Worm (Caenorhabditis elegans): Measurements from ENCODE around the gene srh-192.
"Not testable (repeated sequence)": the region's sequence is repeated elsewhere in the genome, so short reads cannot be mapped to it uniquely, and the experiment has no call there.

Gene srh-192

DNA sequence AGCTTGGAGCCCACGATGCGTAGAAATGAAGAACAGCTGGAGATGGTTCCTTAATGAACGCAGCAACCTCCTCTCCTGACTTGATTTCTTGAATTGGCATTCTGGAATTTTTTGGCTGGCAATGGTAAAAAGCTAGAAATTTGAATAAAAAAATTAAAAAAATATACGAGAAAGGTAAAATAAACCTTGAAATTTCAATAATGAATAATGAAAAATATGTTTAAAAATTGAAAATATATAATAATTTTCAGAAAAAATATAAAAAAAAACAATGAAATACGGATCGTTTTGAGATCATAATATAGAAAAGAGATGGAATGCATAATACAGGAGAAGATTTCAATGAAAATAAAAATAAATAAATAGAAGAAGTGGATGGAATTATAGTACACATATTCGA lies 26.3 kb upstream of the srh-192 start, which contains the start of gene glrx-3:
Gene glrx-3 (minus strand): TSS at position 101 of the 400 bp plus-strand sequence.
- no peak for TF ChIP-seq cog-1 (tag; optimal IDR thresholded peaks at IDR 0.05)

DNA sequence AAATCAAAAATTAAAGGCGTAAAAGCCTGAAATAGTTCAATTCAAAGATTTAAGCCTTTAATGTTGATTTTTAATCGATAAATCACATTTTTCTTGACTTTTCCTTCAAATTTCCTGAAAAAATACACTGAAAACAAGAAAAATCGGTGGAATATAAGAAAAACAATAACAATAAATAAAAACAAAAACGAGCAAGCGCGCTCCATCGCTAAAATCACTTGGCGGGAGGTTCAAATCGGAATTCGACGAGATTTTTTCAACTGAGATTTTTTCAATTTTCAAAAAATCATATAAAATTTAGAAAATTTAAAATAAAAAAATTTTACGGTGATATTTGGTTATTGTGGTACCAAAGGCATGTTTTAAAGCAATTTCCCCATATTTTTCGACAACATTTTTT lies 24.5 kb upstream of the srh-192 start:
- TF ChIP-seq med-1 (GFP tag; optimal IDR thresholded peaks at IDR 0.05; ENCODE audit: insufficient read depth), result no peak
- no peak for TF ChIP-seq tab-1 (GFP tag; IDR thresholded peaks at IDR 0.05)
- no peak for TF ChIP-seq klf-2 (GFP tag; conservative IDR thresholded peaks at IDR 0.05)
- no peak for TF ChIP-seq ztf-23 (GFP tag; IDR thresholded peaks at IDR 0.05)
- no peak for TF ChIP-seq T22C8.4 (GFP tag; IDR thresholded peaks at IDR 0.05)
- TF ChIP-seq flt-1 (GFP tag; IDR thresholded peaks at IDR 0.05), result no peak
- TF ChIP-seq ref-1 (GFP tag; conservative IDR thresholded peaks at IDR 0.05), result no peak
- TF ChIP-seq cog-1 (tag; optimal IDR thresholded peaks at IDR 0.05), result no peak
- no peak for TF ChIP-seq ztf-29 (GFP tag; IDR thresholded peaks at IDR 0.05)

- TF ChIP-seq flt-1 (GFP tag; IDR thresholded peaks at IDR 0.05); ref-1 (GFP tag; conservative IDR thresholded peaks at IDR 0.05); ztf-29 (GFP tag; IDR thresholded peaks at IDR 0.05): not testable (repeated sequence)
Observed at ce11 chrV:4336462-4336861, 21.5 kb upstream of the srh-192 start, which contains the start of gene irld-1. Gene irld-1 (plus strand): TSS chrV:4336762.

DNA sequence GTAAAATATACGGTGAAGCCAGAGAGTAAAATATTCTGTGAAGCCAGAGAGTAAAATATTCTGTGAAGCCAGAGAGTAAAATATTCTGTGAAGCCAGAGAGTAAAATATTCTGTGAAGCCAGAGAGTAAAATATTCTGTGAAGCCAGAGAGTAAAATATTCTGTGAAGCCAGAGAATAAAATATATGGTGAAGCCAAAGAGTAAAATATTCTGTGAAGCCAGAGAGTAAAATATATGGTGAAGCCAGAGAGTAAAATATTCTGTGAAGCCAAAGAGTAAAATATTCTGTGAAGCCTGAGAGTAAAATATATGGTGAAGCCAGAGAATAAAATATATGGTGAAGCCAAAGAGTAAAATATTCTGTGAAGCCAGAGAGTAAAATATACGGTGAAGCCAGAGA lies 20.8 kb upstream of the srh-192 start:
- 0 out of 2 replicates have a peak, but pooled peaks have one; percentile 18 for TF ChIP-seq T22C8.4 (GFP tag; IDR thresholded peaks at IDR 0.05)
- 0 out of 2 replicates have a peak, but pooled peaks have one; percentile 42 for TF ChIP-seq flt-1 (GFP tag; IDR thresholded peaks at IDR 0.05)

DNA sequence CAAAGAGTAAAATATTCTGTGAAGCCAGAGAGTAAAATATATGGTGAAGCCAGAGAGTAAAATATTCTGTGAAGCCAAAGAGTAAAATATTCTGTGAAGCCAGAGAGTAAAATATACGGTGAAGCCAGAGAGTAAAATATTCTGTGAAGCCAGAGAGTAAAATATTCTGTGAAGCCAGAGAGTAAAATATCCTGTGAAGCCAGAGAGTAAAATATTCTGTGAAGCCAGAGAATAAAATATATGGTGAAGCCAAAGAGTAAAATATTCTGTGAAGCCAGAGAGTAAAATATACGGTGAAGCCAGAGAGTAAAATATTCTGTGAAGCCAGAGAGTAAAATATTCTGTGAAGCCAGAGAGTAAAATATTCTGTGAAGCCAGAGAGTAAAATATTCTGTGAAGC lies 18.6 kb upstream of the srh-192 start:
- peak; percentile 61; the same call in 1 of the 2 replicates for TF ChIP-seq flt-1 (GFP tag; IDR thresholded peaks at IDR 0.05)

DNA sequence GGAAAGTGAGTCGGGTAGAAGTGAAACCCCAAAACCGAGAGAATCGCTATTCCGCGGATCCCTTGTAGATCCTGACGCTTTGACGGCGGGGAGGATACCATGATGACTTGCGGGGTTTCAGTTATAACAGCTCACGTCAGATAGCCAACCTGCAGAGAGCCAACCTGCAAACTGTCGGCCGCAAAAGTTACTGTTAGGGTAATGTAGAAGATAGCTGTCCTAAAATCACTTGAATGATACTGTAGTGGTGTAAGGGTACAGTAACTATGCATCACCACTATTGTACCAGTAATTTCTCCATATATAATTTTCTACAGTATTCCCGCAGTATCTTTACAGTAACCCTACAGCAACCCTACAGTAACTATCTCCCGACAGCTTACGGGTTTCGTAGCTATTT lies 17.5 kb upstream of the srh-192 start, which contains the start of gene oac-12:
Gene oac-12 (minus strand): TSS at position 101 of the 400 bp plus-strand sequence.
- TF ChIP-seq cog-1 (tag; optimal IDR thresholded peaks at IDR 0.05) (no peak), flt-1 (GFP tag; IDR thresholded peaks at IDR 0.05) (no peak), klf-2 (GFP tag; conservative IDR thresholded peaks at IDR 0.05) (no peak), ref-1 (GFP tag; conservative IDR thresholded peaks at IDR 0.05) (no peak), ztf-29 (GFP tag; IDR thresholded peaks at IDR 0.05) (no peak), med-1 (GFP tag; optimal IDR thresholded peaks at IDR 0.05; ENCODE audit: insufficient read depth) (no peak), tab-1 (GFP tag; IDR thresholded peaks at IDR 0.05) (no peak), ztf-23 (GFP tag; IDR thresholded peaks at IDR 0.05) (no peak), T22C8.4 (GFP tag; IDR thresholded peaks at IDR 0.05) (no peak)

ce11 chrV:4330820-4331219 lies 15.9 kb upstream of the srh-192 start:
- TF ChIP-seq med-1 (GFP tag; optimal IDR thresholded peaks at IDR 0.05; ENCODE audit: insufficient read depth) (no peak), flt-1 (GFP tag; IDR thresholded peaks at IDR 0.05) (no peak), klf-2 (GFP tag; conservative IDR thresholded peaks at IDR 0.05) (no peak), tab-1 (GFP tag; IDR thresholded peaks at IDR 0.05) (no peak), cog-1 (tag; optimal IDR thresholded peaks at IDR 0.05) (no peak), ztf-23 (GFP tag; IDR thresholded peaks at IDR 0.05) (no peak), ref-1 (GFP tag; conservative IDR thresholded peaks at IDR 0.05) (no peak), T22C8.4 (GFP tag; IDR thresholded peaks at IDR 0.05) (no peak), ztf-29 (GFP tag; IDR thresholded peaks at IDR 0.05) (no peak)

ce11 chrV:4326841-4327240 lies 11.9 kb upstream of the srh-192 start, which contains the start of gene D2063.1:
Gene D2063.1 (plus strand): TSS chrV:4327121.
- TF ChIP-seq cog-1 (tag; optimal IDR thresholded peaks at IDR 0.05), result no peak
- no peak for TF ChIP-seq flt-1 (GFP tag; IDR thresholded peaks at IDR 0.05)
- no peak for TF ChIP-seq klf-2 (GFP tag; conservative IDR thresholded peaks at IDR 0.05)
- no peak for TF ChIP-seq med-1 (GFP tag; optimal IDR thresholded peaks at IDR 0.05; ENCODE audit: insufficient read depth)
- TF ChIP-seq ztf-29 (GFP tag; IDR thresholded peaks at IDR 0.05), result no peak
- no peak for TF ChIP-seq tab-1 (GFP tag; IDR thresholded peaks at IDR 0.05)
- no peak for TF ChIP-seq ztf-23 (GFP tag; IDR thresholded peaks at IDR 0.05)
- no peak for TF ChIP-seq ref-1 (GFP tag; conservative IDR thresholded peaks at IDR 0.05)
- no peak for TF ChIP-seq T22C8.4 (GFP tag; IDR thresholded peaks at IDR 0.05)

DNA sequence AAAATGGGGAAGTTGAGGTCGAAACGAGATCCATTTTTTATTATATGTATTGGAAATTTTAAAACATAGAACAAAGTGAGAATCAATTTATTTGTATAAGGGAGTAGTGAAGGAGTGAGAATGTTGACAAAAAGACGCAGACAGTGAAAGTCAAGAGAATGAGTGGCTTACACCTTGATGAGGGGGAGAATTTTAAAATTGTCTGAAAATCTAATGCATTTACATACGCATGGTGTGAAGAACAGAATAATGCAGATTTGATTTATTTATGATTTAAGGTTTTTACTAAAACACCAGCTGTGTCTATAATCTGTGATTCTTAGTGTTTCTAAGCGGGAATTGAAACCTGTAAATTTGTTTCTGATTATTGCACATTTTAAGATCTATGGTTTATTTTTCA lies 10.5 kb upstream of the srh-192 start, which contains the start of gene nhr-125:
Gene nhr-125 (minus strand): TSS at position 101 of the 400 bp plus-strand sequence.
- TF ChIP-seq T22C8.4 (GFP tag; IDR thresholded peaks at IDR 0.05) (no peak), ztf-23 (GFP tag; IDR thresholded peaks at IDR 0.05) (no peak), klf-2 (GFP tag; conservative IDR thresholded peaks at IDR 0.05) (no peak), ref-1 (GFP tag; conservative IDR thresholded peaks at IDR 0.05) (no peak), cog-1 (tag; optimal IDR thresholded peaks at IDR 0.05) (no peak), ztf-29 (GFP tag; IDR thresholded peaks at IDR 0.05) (no peak), med-1 (GFP tag; optimal IDR thresholded peaks at IDR 0.05; ENCODE audit: insufficient read depth) (no peak), tab-1 (GFP tag; IDR thresholded peaks at IDR 0.05) (no peak), flt-1 (GFP tag; IDR thresholded peaks at IDR 0.05) (no peak)

DNA sequence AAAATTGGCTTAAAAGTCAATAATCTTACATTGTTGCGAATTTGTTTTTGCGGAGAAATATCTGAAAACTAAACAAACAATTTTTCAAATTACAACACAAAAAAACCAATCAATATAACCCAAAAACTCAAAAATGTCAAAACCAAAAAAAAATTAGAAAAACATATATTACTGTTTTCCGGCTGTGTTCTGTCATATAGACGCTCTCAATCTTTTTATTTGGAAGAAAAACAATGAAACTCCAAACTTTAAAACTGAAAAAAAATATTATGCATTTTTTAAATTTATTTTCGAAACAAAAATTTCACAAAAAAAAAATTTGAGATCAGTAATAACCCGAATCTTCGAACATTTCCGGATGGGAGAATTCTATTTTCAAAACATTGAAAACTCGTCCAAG lies 7.7 kb upstream of the srh-192 start, which contains the start of gene R02D1.2:
Gene R02D1.2 (minus strand): TSS at position 101 of the 400 bp plus-strand sequence.
- TF ChIP-seq tab-1 (GFP tag; IDR thresholded peaks at IDR 0.05), result no peak
- no peak for TF ChIP-seq flt-1 (GFP tag; IDR thresholded peaks at IDR 0.05)
- TF ChIP-seq ref-1 (GFP tag; conservative IDR thresholded peaks at IDR 0.05), result no peak
- TF ChIP-seq cog-1 (tag; optimal IDR thresholded peaks at IDR 0.05), result no peak
- no peak for TF ChIP-seq ztf-23 (GFP tag; IDR thresholded peaks at IDR 0.05)
- no peak for TF ChIP-seq med-1 (GFP tag; optimal IDR thresholded peaks at IDR 0.05; ENCODE audit: insufficient read depth)

DNA sequence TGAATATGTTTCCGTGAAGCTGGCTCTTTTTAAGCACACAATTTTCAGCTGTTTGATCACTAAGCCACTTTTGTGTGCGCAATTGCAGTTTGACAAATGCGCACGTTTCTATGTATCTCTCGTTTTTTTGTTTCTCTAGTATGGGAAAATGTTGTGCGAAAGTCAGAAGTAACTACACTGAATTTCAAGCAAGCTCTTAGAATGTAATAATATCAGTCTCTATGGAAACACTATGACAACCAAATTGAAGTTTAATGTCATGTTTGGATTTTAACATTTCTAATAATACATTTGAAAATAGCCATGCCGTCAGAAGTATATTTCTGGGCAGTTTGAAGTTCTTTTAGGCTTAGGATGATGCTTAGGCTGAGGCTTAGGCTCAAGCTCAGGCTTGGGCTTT lies 4.9 kb upstream of the srh-192 start, which contains the start of gene ZC132.9:
Gene ZC132.9 (minus strand): TSS at position 101 of the 400 bp plus-strand sequence.
- TF ChIP-seq cog-1 (tag; optimal IDR thresholded peaks at IDR 0.05) (no peak), tab-1 (GFP tag; IDR thresholded peaks at IDR 0.05) (no peak), ztf-23 (GFP tag; IDR thresholded peaks at IDR 0.05) (no peak), klf-2 (GFP tag; conservative IDR thresholded peaks at IDR 0.05) (no peak), ztf-29 (GFP tag; IDR thresholded peaks at IDR 0.05) (no peak), med-1 (GFP tag; optimal IDR thresholded peaks at IDR 0.05; ENCODE audit: insufficient read depth) (no peak), ref-1 (GFP tag; conservative IDR thresholded peaks at IDR 0.05) (no peak), flt-1 (GFP tag; IDR thresholded peaks at IDR 0.05) (no peak), T22C8.4 (GFP tag; IDR thresholded peaks at IDR 0.05) (no peak)

All from whole organism, midembryonic.